Worm (Caenorhabditis elegans) whole organism, L3 larva: ENCODE results near the gene lipl-6.

ENCODE experiments used
- R02D3.7 ChIP-seq: fragments of 150-350 bp; optimal IDR thresholded peaks from 2 replicates; lab custom pipeline; 2014; ENCODE audit warnings: missing biosample characterization, missing genetic modification characterization
- ZK546.5 ChIP-seq: sonication (generic microtip); optimal IDR thresholded peaks from 2 replicates; lab custom pipeline; 2017; ENCODE audit warnings: missing biosample characterization, missing genetic modification characterization
- elt-3 ChIP-seq, 3 experiments: fragments of 150-350 bp in 1 of 3; sonication (generic microtip) in 2 of 3; optimal IDR thresholded peaks; 2 replicates in 2 of 3; 4 replicates in 1 of 3; lab custom pipeline; 2014 to 2017; ENCODE audit warnings: missing biosample characterization in 3 of 3, missing genetic modification characterization in 3 of 3
- fos-1 ChIP-seq: fragments of 150-350 bp; optimal IDR thresholded peaks from 2 replicates; lab custom pipeline; 2014; ENCODE audit warnings: missing biosample characterization, missing genetic modification characterization
- nhr-28 ChIP-seq: fragments of 150-350 bp; optimal IDR thresholded peaks from 2 replicates; lab custom pipeline; 2014; ENCODE audit warnings: missing biosample characterization, missing genetic modification characterization
- pha-4 ChIP-seq: fragments of 150-350 bp; optimal IDR thresholded peaks from 2 replicates; lab custom pipeline; 2014; ENCODE audit warnings: missing biosample characterization, missing genetic modification reagents, missing genetic modification characterization
- unc-39 ChIP-seq: sonication (generic microtip); optimal IDR thresholded peaks from 4 replicates; lab custom pipeline; 2017; ENCODE audit warnings: missing biosample characterization, missing genetic modification characterization
- ztf-11 ChIP-seq: fragments of 150-350 bp; optimal IDR thresholded peaks from 2 replicates; lab custom pipeline; 2014; ENCODE audit warnings: missing biosample characterization, missing genetic modification characterization

- no peak for TF ChIP-seq unc-39 (tag; lab: Kevin White, UChicago)
- TF ChIP-seq pha-4 (tag; lab: Kevin White, UChicago), result no peak
- TF ChIP-seq elt-3 (tag; optimal IDR thresholded peaks at IDR 0.05; lab: Kevin White, UChicago), result no peak
- TF ChIP-seq nhr-28 (tag; lab: Kevin White, UChicago), result no peak
- TF ChIP-seq fos-1 (tag; lab: Kevin White, UChicago), result no peak
- no peak for TF ChIP-seq ZK546.5 (tag; lab: Kevin White, UChicago)
- TF ChIP-seq ztf-11 (tag; lab: Kevin White, UChicago), result no peak
- TF ChIP-seq R02D3.7, result no peak
Measured at ce11 chrV:6881735-6882134, 52.4 kb downstream of the lipl-6 start.
